Worm (Caenorhabditis elegans): ENCODE measurements around the gene C06A8.6.

ce11 chrII:7769254-7769653, 3.0 kb upstream of the C06A8.6 start:
- TF ChIP-seq nhr-77 (tag; optimal IDR thresholded peaks at IDR 0.05) (no peak), unc-62 (GFP tag; optimal IDR thresholded peaks at IDR 0.05) (no peak), elt-3 (tag; optimal IDR thresholded peaks at IDR 0.05) (no peak), skn-1 (tag; optimal IDR thresholded peaks at IDR 0.05) (no peak), elt-1 (tag; optimal IDR thresholded peaks at IDR 0.05) (no peak)

Measured in whole organism, L2 larva.